Worm (Caenorhabditis elegans) whole organism, L4 larva: ENCODE data around the gene cyp-35A3.

Source experiments
- ZK546.5 ChIP-seq, 2 experiments: sonication (generic microtip); optimal IDR thresholded peaks; 2 replicates each; lab custom pipeline; 2017; ENCODE audit warnings: missing biosample characterization in 2 of 2, missing genetic modification characterization in 2 of 2
- aly-2 ChIP-seq: sonication (generic microtip); optimal IDR thresholded peaks from 2 replicates; lab custom pipeline; 2018; ENCODE audit warnings: missing biosample characterization, missing genetic modification characterization
- ama-1 ChIP-seq: fragments of 150-350 bp; optimal IDR thresholded peaks from 2 replicates; lab custom pipeline; 2014; ENCODE audit warnings: inconsistent platforms, mixed read lengths
- ces-1 ChIP-seq: fragments of 150-350 bp; sonication (generic microtip); optimal IDR thresholded peaks from 4 replicates; lab custom pipeline; 2014; ENCODE audit warnings: missing biosample characterization, missing genetic modification reagents, missing genetic modification characterization
- hif-1 ChIP-seq, 2 experiments: sonication (generic microtip); optimal IDR thresholded peaks; 2 replicates each; lab custom pipeline; 2016 to 2017; ENCODE audit warnings: missing compliant biosample characterization in 2 of 2, missing genetic modification characterization in 2 of 2, missing genetic modification reagents in 2 of 2, missing genotype in 2 of 2, mild to moderate bottlenecking in 1 of 2
- mdt-29 ChIP-seq: fragments of 200-800 bp; sonication (Bioruptor generic); IDR thresholded peaks from 2 replicates; pipeline ENCODE4 v1.3.6; 2022; ENCODE audit warnings: missing genetic modification reagents, missing genetic modification characterization, missing compliant biosample characterization
- nhr-111 ChIP-seq: fragments of 200-800 bp; sonication (Bioruptor generic); optimal IDR thresholded peaks from 2 replicates; lab custom pipeline; 2018; ENCODE audit warnings: mild to moderate bottlenecking, missing genetic modification characterization, missing compliant biosample characterization
- nhr-28 ChIP-seq: fragments of 150-350 bp; optimal IDR thresholded peaks from 2 replicates; lab custom pipeline; 2014; ENCODE audit warnings: missing biosample characterization, missing genetic modification characterization
- skn-1 ChIP-seq: fragments of 150-350 bp; optimal IDR thresholded peaks from 2 replicates; lab custom pipeline; 2014; ENCODE audit warnings: missing biosample characterization, missing genetic modification characterization
- unc-62 ChIP-seq, 3 experiments: fragments of 150-350 bp in 1 of 3; sonication (generic microtip); optimal IDR thresholded peaks in 2 of 3; peaks in 1 of 3; 1 replicate in 1 of 3; 2 replicates in 2 of 3; lab custom pipeline; 2014 to 2017; ENCODE audit warnings: missing biosample characterization in 3 of 3, missing genetic modification characterization in 3 of 3, missing genetic modification reagents in 3 of 3, missing genotype in 1 of 3
- zag-1 ChIP-seq: fragments of 150-350 bp; optimal IDR thresholded peaks from 2 replicates; lab custom pipeline; 2014; ENCODE audit warnings: missing biosample characterization, missing genetic modification characterization

- TF ChIP-seq zag-1 (no peak), hif-1 (tag; optimal IDR thresholded peaks at IDR 0.05; lab: Kevin White, UChicago) (no peak), unc-62 (GFP tag; optimal IDR thresholded peaks at IDR 0.05 in 1 of 2; lab: Kevin White, UChicago) (no peak), unc-62 (tag; optimal IDR thresholded peaks at IDR 0.05; lab: Kevin White, UChicago) (no peak), nhr-111 (GFP tag; lab: Kevin White, UChicago) (no peak), skn-1 (tag; lab: Kevin White, UChicago) (no peak), aly-2 (no peak), nhr-28 (no peak), ZK546.5 (tag; optimal IDR thresholded peaks at IDR 0.05; lab: Kevin White, UChicago) (no peak), ama-1 (lab: Kevin White, UChicago) (no peak), mdt-29 (no peak), ces-1 (GFP tag; lab: Kevin White, UChicago) (no peak)
Measured at ce11 chrV:4019188-4019587, 3.2 kb upstream of the cyp-35A3 start, which contains the start of gene K09D9.3.
